Fruit fly (Drosophila melanogaster) whole organism: ENCODE results near the gene Cad96Cb.

Experiments used
- CG8478 ChIP-seq: fragments of >200 bp; optimal IDR thresholded peaks from 2 replicates; lab custom pipeline; 2018; ENCODE audit warnings: inconsistent platforms
- Dll ChIP-seq: fragments of >200 bp; optimal IDR thresholded peaks from 2 replicates; lab custom pipeline; 2017
- EcR ChIP-seq, 2 experiments: fragments of >200 bp; optimal IDR thresholded peaks; 2 replicates each; lab custom pipeline; 2017; ENCODE audit warnings: missing biosample characterization in 2 of 2, missing genetic modification characterization in 2 of 2, missing genetic modification reagents in 2 of 2
- pan ChIP-seq: fragments of >200 bp; optimal IDR thresholded peaks from 2 replicates; lab custom pipeline; 2017
- psq ChIP-seq: fragments of >200 bp; optimal IDR thresholded peaks from 2 replicates; lab custom pipeline; 2017

DNA sequence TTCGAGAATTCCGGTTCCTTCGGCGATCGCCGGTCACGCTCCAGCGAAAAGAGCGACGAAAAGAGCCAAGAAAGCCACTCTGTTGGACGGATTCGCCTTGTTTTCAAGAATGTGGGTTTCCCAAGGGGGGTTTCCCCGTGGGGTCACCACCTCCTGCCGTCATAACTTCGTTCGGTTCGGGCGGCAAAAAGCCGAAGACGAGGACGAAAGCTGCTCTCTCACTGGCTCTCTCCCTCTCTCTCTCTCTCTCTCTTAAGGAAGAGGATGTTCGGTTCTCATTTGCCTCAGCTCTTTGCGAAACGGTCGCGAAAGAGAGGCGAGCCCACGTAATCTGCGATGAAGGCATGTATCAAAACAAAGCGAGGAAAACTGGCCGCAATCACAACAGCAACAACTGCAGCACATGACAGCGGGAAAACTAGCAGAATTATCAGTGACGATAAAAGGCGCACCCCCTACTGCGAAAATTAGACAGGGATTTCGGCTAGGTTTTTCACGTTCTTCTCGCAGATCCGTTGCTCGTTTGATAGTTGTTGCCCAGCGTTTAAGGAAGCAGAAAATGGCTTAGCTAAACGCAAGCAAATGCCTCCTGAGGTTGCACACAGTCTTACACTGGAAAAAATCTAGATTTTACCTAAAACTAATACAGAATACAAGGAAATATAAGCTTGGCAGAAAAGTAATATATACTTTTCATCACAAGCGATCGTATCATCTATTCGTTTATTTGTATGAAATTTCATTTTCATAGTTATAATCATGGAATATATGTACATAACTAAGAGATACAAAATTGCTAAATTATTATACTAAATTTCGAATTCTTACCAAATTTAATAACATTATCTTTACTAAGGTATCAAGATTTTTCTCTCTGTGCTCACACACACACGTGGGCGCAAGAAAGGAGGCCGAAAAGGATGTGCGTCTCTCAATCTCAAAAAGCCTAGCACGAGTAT is 48.4 kb downstream of the Cad96Cb start, which contains the start of gene dan:
- TF ChIP-seq pan (lab: Kevin White, UChicago) (no peak), EcR (GFP tag; optimal IDR thresholded peaks at IDR 0.05; lab: Kevin White, UChicago) (no peak), psq (lab: Kevin White, UChicago) (no peak), Dll (lab: Kevin White, UChicago) (no peak), CG8478 (lab: Kevin White, UChicago) (no peak)
